Fruit fly (Drosophila melanogaster) whole organism, pupa: ENCODE data around the gene wat.

Source experiments
- CG10348 ChIP-seq: fragments of 200-800 bp; sonication (Bioruptor generic); IDR thresholded peaks from 2 replicates; pipeline ENCODE4 v1.3.6; 2022; ENCODE audit warnings: missing biosample characterization, missing genetic modification characterization
- CG17806 ChIP-seq: fragments of 200-800 bp; sonication (Bioruptor generic); optimal IDR thresholded peaks from 2 replicates; lab custom pipeline; 2018; ENCODE audit warnings: missing biosample characterization, mild to moderate bottlenecking, missing genetic modification characterization, moderate library complexity
- CG32121 ChIP-seq: fragments of 200-800 bp; sonication (Bioruptor generic); IDR thresholded peaks from 2 replicates; pipeline ENCODE4 v1.3.6; 2022; ENCODE audit warnings: missing biosample characterization, missing genetic modification characterization
- CG34367 ChIP-seq: fragments of 200-800 bp; sonication (Bioruptor generic); optimal IDR thresholded peaks from 2 replicates; lab custom pipeline; 2018; ENCODE audit warnings: missing biosample characterization, mild to moderate bottlenecking, missing genetic modification characterization
- CG8159 ChIP-seq: fragments of 200-800 bp; sonication (Bioruptor generic); optimal IDR thresholded peaks from 3 replicates; lab custom pipeline; 2018; ENCODE audit warnings: missing biosample characterization, mild to moderate bottlenecking, missing genetic modification characterization, moderate library complexity
- CG8301 ChIP-seq: fragments of 200-800 bp; sonication (Bioruptor generic); optimal IDR thresholded peaks from 2 replicates; lab custom pipeline; 2018; ENCODE audit warnings: missing biosample characterization, mild to moderate bottlenecking, missing genetic modification characterization
- EcR ChIP-seq: fragments of 200-800 bp; sonication (Bioruptor generic); optimal IDR thresholded peaks from 3 replicates; lab custom pipeline; 2019; ENCODE audit warnings: missing biosample characterization, missing genetic modification characterization, mild to moderate bottlenecking, moderate library complexity, missing genetic modification reagents
- Ets98B ChIP-seq: fragments of 200-800 bp; sonication (Bioruptor generic); IDR thresholded peaks from 2 replicates; pipeline ENCODE4 v1.3.6; 2022; ENCODE audit warnings: missing biosample characterization, missing genetic modification characterization
- Pif1A ChIP-seq: fragments of 200-800 bp; sonication (Bioruptor generic); optimal IDR thresholded peaks from 3 replicates; lab custom pipeline; 2016; ENCODE audit warnings: missing biosample characterization, missing genetic modification characterization
- Pif1B ChIP-seq: fragments of 200-800 bp; sonication (Bioruptor generic); optimal IDR thresholded peaks from 3 replicates; lab custom pipeline; 2016; ENCODE audit warnings: missing biosample characterization, missing genetic modification characterization
- gl ChIP-seq: fragments of 200-800 bp; sonication (Bioruptor generic); optimal IDR thresholded peaks from 2 replicates; lab custom pipeline; 2018; ENCODE audit warnings: missing biosample characterization, mild to moderate bottlenecking, missing genetic modification characterization

- TF ChIP-seq Pif1A (GFP tag; lab: Kevin White, UChicago) = no peak
- no peak for TF ChIP-seq gl (tag; lab: Kevin White, UChicago)
- no peak for TF ChIP-seq EcR (GFP tag; lab: Kevin White, UChicago)
- no peak for TF ChIP-seq CG17806 (tag; lab: Kevin White, UChicago)
- TF ChIP-seq Pif1B (GFP tag; lab: Kevin White, UChicago) = no peak
- TF ChIP-seq CG8301 (tag; lab: Kevin White, UChicago) = no peak
- TF ChIP-seq Ets98B (GFP tag; lab: Robert Waterston, UW) = no peak
- TF ChIP-seq CG32121 (GFP tag; lab: Robert Waterston, UW) = no peak
- TF ChIP-seq CG8159 = no peak
- no peak for TF ChIP-seq CG34367 (tag; lab: Kevin White, UChicago)
- TF ChIP-seq CG10348 (GFP tag; lab: Robert Waterston, UW) = no peak
Measured at dm6 chr3R:28970266-28970665, 49.9 kb downstream of the wat start, which contains the start of gene DIP-gamma.
